Fruit fly (Drosophila melanogaster) whole organism, embryonic: ENCODE measurements around the gene CG33293.

Source experiments
- Ada2b ChIP-seq: fragments of 200-800 bp; sonication (Bioruptor generic); IDR thresholded peaks from 2 replicates; pipeline ENCODE4 v1.3.6; 2022; ENCODE audit warnings: missing biosample characterization, missing genetic modification characterization
- Aef1 ChIP-seq: fragments of 200-800 bp; sonication (Bioruptor generic); IDR thresholded peaks from 3 replicates; pipeline ENCODE4 v1.3.6; 2022; ENCODE audit warnings: missing biosample characterization, missing genetic modification characterization
- Asciz ChIP-seq: fragments of 200-800 bp; sonication (Bioruptor generic); optimal IDR thresholded peaks from 2 replicates; lab custom pipeline; 2017; ENCODE audit warnings: missing biosample characterization, mild to moderate bottlenecking, missing genetic modification characterization, missing genetic modification reagents
- Atf6 ChIP-seq: fragments of 200-800 bp; sonication (Bioruptor generic); IDR thresholded peaks from 2 replicates; pipeline ENCODE4 v1.3.6; 2022; ENCODE audit warnings: missing biosample characterization, missing genetic modification characterization
- B-H2 ChIP-seq: fragments of 200-800 bp; sonication (Bioruptor generic); optimal IDR thresholded peaks from 2 replicates; lab custom pipeline; 2018; ENCODE audit warnings: missing biosample characterization, mild to moderate bottlenecking, missing genetic modification characterization
- CG12942 ChIP-seq: fragments of 200-800 bp; sonication (Bioruptor generic); optimal IDR thresholded peaks from 3 replicates; lab custom pipeline; 2016; ENCODE audit warnings: missing biosample characterization, missing genetic modification characterization
- CG15269 ChIP-seq: fragments of 200-800 bp; sonication (Bioruptor generic); optimal IDR thresholded peaks from 2 replicates; lab custom pipeline; 2018; ENCODE audit warnings: missing biosample characterization, mild to moderate bottlenecking, missing genetic modification characterization, moderate library complexity
- CG15514 ChIP-seq: fragments of 200-800 bp; sonication (Bioruptor generic); optimal IDR thresholded peaks from 3 replicates; lab custom pipeline; 2017; ENCODE audit warnings: missing biosample characterization, missing genetic modification characterization, mild to moderate bottlenecking, moderate library complexity, missing genetic modification reagents
- CG18599 ChIP-seq: fragments of 200-800 bp; sonication (Bioruptor generic); optimal IDR thresholded peaks from 3 replicates; lab custom pipeline; 2017; ENCODE audit warnings: missing biosample characterization, missing genetic modification characterization, mild to moderate bottlenecking, moderate library complexity, missing genetic modification reagents
- CG5180 ChIP-seq: fragments of 200-800 bp; sonication (Bioruptor generic); optimal IDR thresholded peaks from 3 replicates; lab custom pipeline; 2017; ENCODE audit warnings: missing biosample characterization, missing genetic modification characterization, mild to moderate bottlenecking, moderate library complexity, missing genetic modification reagents
- CG6683 ChIP-seq: fragments of 200-800 bp; sonication (Bioruptor generic); optimal IDR thresholded peaks from 2 replicates; lab custom pipeline; 2017; ENCODE audit warnings: missing biosample characterization, mild to moderate bottlenecking, missing genetic modification characterization, missing genetic modification reagents
- CG7839 ChIP-seq: fragments of 200-800 bp; sonication (Bioruptor generic); optimal IDR thresholded peaks from 3 replicates; lab custom pipeline; 2018; ENCODE audit warnings: missing biosample characterization, mild to moderate bottlenecking, missing genetic modification characterization, moderate library complexity
- CG8388 ChIP-seq: fragments of 200-800 bp; sonication (Bioruptor generic); optimal IDR thresholded peaks from 2 replicates; lab custom pipeline; 2019; ENCODE audit warnings: missing biosample characterization, mild to moderate bottlenecking, missing genetic modification characterization, moderate library complexity
- CG8944 ChIP-seq: fragments of 200-800 bp; sonication (Bioruptor generic); optimal IDR thresholded peaks from 3 replicates; lab custom pipeline; 2016; ENCODE audit warnings: missing biosample characterization, missing genetic modification characterization
- CG9609 ChIP-seq: fragments of 200-800 bp; sonication (Bioruptor generic); optimal IDR thresholded peaks from 3 replicates; lab custom pipeline; 2016; ENCODE audit warnings: missing biosample characterization, missing genetic modification characterization
- Chrac-16 ChIP-seq: fragments of 200-800 bp; sonication (Bioruptor generic); optimal IDR thresholded peaks from 3 replicates; lab custom pipeline; 2016; ENCODE audit warnings: missing biosample characterization, missing genetic modification characterization
- D19B ChIP-seq: fragments of 200-800 bp; sonication (Bioruptor generic); optimal IDR thresholded peaks from 2 replicates; lab custom pipeline; 2017; ENCODE audit warnings: missing biosample characterization, mild to moderate bottlenecking, missing genetic modification characterization
- Dek ChIP-seq: fragments of 200-800 bp; sonication (Bioruptor generic); optimal IDR thresholded peaks from 3 replicates; lab custom pipeline; 2019; ENCODE audit warnings: missing biosample characterization, mild to moderate bottlenecking, missing genetic modification characterization, moderate library complexity
- Fer1 ChIP-seq: fragments of 200-800 bp; sonication (Bioruptor generic); optimal IDR thresholded peaks from 2 replicates; lab custom pipeline; 2017; ENCODE audit warnings: missing biosample characterization, mild to moderate bottlenecking, missing genetic modification characterization
- Hmr ChIP-seq: fragments of 200-800 bp; sonication (Bioruptor generic); optimal IDR thresholded peaks from 3 replicates; lab custom pipeline; 2017; ENCODE audit warnings: mild to moderate bottlenecking, missing biosample characterization, missing genetic modification reagents, missing genetic modification characterization
- Hr3 ChIP-seq: fragments of 200-800 bp; sonication (Bioruptor generic); optimal IDR thresholded peaks from 3 replicates; lab custom pipeline; 2016; ENCODE audit warnings: missing biosample characterization, missing genetic modification characterization
- Hr51 ChIP-seq, 2 experiments: fragments of 200-800 bp; sonication (Bioruptor generic); optimal IDR thresholded peaks; 2 replicates in 1 of 2; 3 replicates in 1 of 2; lab custom pipeline; 2016 to 2018; ENCODE audit warnings: missing biosample characterization in 2 of 2, missing genetic modification characterization in 2 of 2, mild to moderate bottlenecking in 1 of 2, moderate library complexity in 1 of 2
- MTF-1 ChIP-seq: fragments of 200-800 bp; sonication (Bioruptor generic); optimal IDR thresholded peaks from 2 replicates; lab custom pipeline; 2018; ENCODE audit warnings: missing biosample characterization, mild to moderate bottlenecking, missing genetic modification characterization, borderline replicate concordance
- Meics ChIP-seq: fragments of 200-800 bp; sonication (Bioruptor generic); optimal IDR thresholded peaks from 2 replicates; lab custom pipeline; 2017; ENCODE audit warnings: missing biosample characterization, mild to moderate bottlenecking, missing genetic modification characterization
- PHDP ChIP-seq: fragments of 200-800 bp; sonication (Bioruptor generic); optimal IDR thresholded peaks from 3 replicates; lab custom pipeline; 2018; ENCODE audit warnings: missing biosample characterization, mild to moderate bottlenecking, missing genetic modification characterization, moderate library complexity
- abd-A ChIP-seq: fragments of 200-800 bp; sonication (Bioruptor generic); optimal IDR thresholded peaks from 3 replicates; lab custom pipeline; 2019; ENCODE audit warnings: missing biosample characterization, mild to moderate bottlenecking, missing genetic modification characterization, moderate library complexity
- bowl ChIP-seq: fragments of 200-800 bp; sonication (Bioruptor generic); IDR thresholded peaks from 2 replicates; pipeline ENCODE4 v1.3.6; 2022; ENCODE audit warnings: missing biosample characterization, missing genetic modification characterization
- bsh ChIP-seq, 2 experiments: fragments of 200-800 bp; sonication (Bioruptor generic); optimal IDR thresholded peaks; 2 replicates each; lab custom pipeline; 2017 to 2018; ENCODE audit warnings: mild to moderate bottlenecking in 2 of 2, missing biosample characterization in 2 of 2, missing genetic modification characterization in 2 of 2, moderate library complexity in 1 of 2
- da ChIP-seq: fragments of 200-800 bp; sonication (Bioruptor generic); optimal IDR thresholded peaks from 2 replicates; lab custom pipeline; 2016; ENCODE audit warnings: missing biosample characterization, missing genetic modification characterization
- dati ChIP-seq: fragments of 200-800 bp; sonication (Bioruptor generic); IDR thresholded peaks from 2 replicates; pipeline ENCODE4 v1.3.6; 2022; ENCODE audit warnings: missing biosample characterization, missing genetic modification characterization
- dimm ChIP-seq: fragments of 200-800 bp; sonication (Bioruptor generic); IDR thresholded peaks from 2 replicates; pipeline ENCODE4 v1.3.6; 2022; ENCODE audit warnings: missing biosample characterization, missing genetic modification characterization
- dmrt99B ChIP-seq: fragments of 200-800 bp; sonication (Bioruptor generic); optimal IDR thresholded peaks from 2 replicates; lab custom pipeline; 2018; ENCODE audit warnings: missing biosample characterization, mild to moderate bottlenecking, missing genetic modification characterization, moderate library complexity
- eve ChIP-seq, 2 experiments: fragments of >200 bp; optimal IDR thresholded peaks; 2 replicates each; lab custom pipeline; 2017; ENCODE audit warnings: missing biosample characterization in 2 of 2, missing genetic modification characterization in 2 of 2
- gem ChIP-seq: fragments of 200-800 bp; sonication (Bioruptor generic); optimal IDR thresholded peaks from 2 replicates; lab custom pipeline; 2019; ENCODE audit warnings: missing biosample characterization, mild to moderate bottlenecking, missing genetic modification characterization, moderate library complexity
- gsb-n ChIP-seq: fragments of 200-800 bp; sonication (Bioruptor generic); optimal IDR thresholded peaks from 3 replicates; lab custom pipeline; 2018; ENCODE audit warnings: missing biosample characterization, mild to moderate bottlenecking, missing genetic modification characterization
- hbn ChIP-seq: fragments of 200-800 bp; sonication (Bioruptor generic); IDR thresholded peaks from 2 replicates; pipeline ENCODE4 v1.3.6; 2022; ENCODE audit warnings: missing biosample characterization, missing genetic modification characterization; ENCODE audit not compliant: partially characterized antibody
- insv ChIP-seq, 2 experiments: fragments of 200-800 bp; sonication (Bioruptor generic); optimal IDR thresholded peaks; 3 replicates each; lab custom pipeline; 2016 to 2018; ENCODE audit warnings: missing biosample characterization in 2 of 2, missing genetic modification characterization in 2 of 2
- kni ChIP-seq: fragments of 200-800 bp; sonication (Bioruptor generic); optimal IDR thresholded peaks from 3 replicates; lab custom pipeline; 2017; ENCODE audit warnings: mild to moderate bottlenecking, missing biosample characterization, missing genetic modification reagents, missing genetic modification characterization
- lab ChIP-seq: fragments of 200-800 bp; sonication (Bioruptor generic); optimal IDR thresholded peaks from 3 replicates; lab custom pipeline; 2017; ENCODE audit warnings: missing biosample characterization, missing genetic modification characterization, mild to moderate bottlenecking, moderate library complexity, missing genetic modification reagents
- lbe ChIP-seq: fragments of 200-800 bp; sonication (Bioruptor generic); optimal IDR thresholded peaks from 2 replicates; lab custom pipeline; 2016; ENCODE audit warnings: missing biosample characterization, mild to moderate bottlenecking, missing genetic modification characterization
- otp ChIP-seq: fragments of 200-800 bp; sonication (Bioruptor generic); IDR thresholded peaks from 3 replicates; pipeline ENCODE4, ENCODE4 v1.3.6; 2022; ENCODE audit warnings: missing biosample characterization, missing genetic modification characterization
- pan ChIP-seq, 4 experiments: fragments of >200 bp in 3 of 4; fragments of 200-800 bp in 1 of 4; sonication (Bioruptor generic) in 1 of 4; optimal IDR thresholded peaks in 3 of 4; IDR thresholded peaks in 1 of 4; 2 replicates each; pipeline versions ENCODE4 v1.3.6 to Lab custom; 2017 to 2022; ENCODE audit warnings: missing biosample characterization in 2 of 4, missing genetic modification characterization in 2 of 4, mixed read lengths in 1 of 4
- pzg ChIP-seq: fragments of 200-800 bp; sonication (Bioruptor generic); optimal IDR thresholded peaks from 3 replicates; lab custom pipeline; 2018; ENCODE audit warnings: missing biosample characterization, mild to moderate bottlenecking, missing genetic modification characterization, moderate library complexity
- seq ChIP-seq: fragments of 200-800 bp; sonication (Bioruptor generic); IDR thresholded peaks from 2 replicates; pipeline ENCODE4 v1.3.6; 2022; ENCODE audit warnings: missing biosample characterization, missing genetic modification characterization
- sima ChIP-seq: fragments of 200-800 bp; sonication (Bioruptor generic); optimal IDR thresholded peaks from 2 replicates; lab custom pipeline; 2016; ENCODE audit warnings: missing biosample characterization, missing genetic modification characterization
- ttk ChIP-seq: fragments of 200-800 bp; sonication (Bioruptor generic); IDR thresholded peaks from 2 replicates; pipeline ENCODE4 v2.1.2; 2022; ENCODE audit warnings: missing biosample characterization, missing genetic modification characterization
- wor ChIP-seq: fragments of 200-800 bp; sonication (Bioruptor generic); IDR thresholded peaks from 2 replicates; pipeline ENCODE4 v1.3.6; 2022; ENCODE audit warnings: missing biosample characterization, missing genetic modification characterization

The CG33293 gene

dm6 chr3R:5198302-5198701, 42.2 kb downstream of the CG33293 start (continued):
- TF ChIP-seq CG9609 (peak; percentile 49), kni (GFP tag; lab: Kevin White, UChicago) (no peak), Ada2b (GFP tag; lab: Robert Waterston, UW) (peak; percentile 62; the same call in 1 of the 2 replicates), CG8388 (GFP tag; lab: Kevin White, UChicago) (no peak), B-H2 (GFP tag; lab: Kevin White, UChicago) (peak; percentile 26), insv (GFP tag; optimal IDR thresholded peaks at IDR 0.05; lab: Kevin White, UChicago) (no peak), otp (no peak; the same call in 2 of the 3 replicates), abd-A (peak; percentile 77), da (GFP tag; lab: Kevin White, UChicago) (no peak), dati (no peak)
- TF ChIP-seq, all 482 proteins: peak for 219

- TF ChIP-seq bsh (GFP tag; optimal IDR thresholded peaks at IDR 0.05; lab: Kevin White, UChicago), result no peak
- no peak for TF ChIP-seq CG8944
- TF ChIP-seq CG12942 (GFP tag; lab: Kevin White, UChicago), result no peak
- TF ChIP-seq gsb-n (tag; lab: Kevin White, UChicago), result no peak
- TF ChIP-seq insv (GFP tag; optimal IDR thresholded peaks at IDR 0.05; lab: Kevin White, UChicago), result no peak
- TF ChIP-seq dimm (GFP tag; lab: Robert Waterston, UW), result no peak
- peak; percentile 20 for TF ChIP-seq Hmr (GFP tag; lab: Kevin White, UChicago)
- no peak for TF ChIP-seq wor (GFP tag; lab: Robert Waterston, UW)
- no peak for TF ChIP-seq PHDP
- peak; percentile 52 for TF ChIP-seq CG18599 (GFP tag; lab: Kevin White, UChicago)
- no peak for TF ChIP-seq CG6683 (GFP tag; lab: Kevin White, UChicago)
- peak in 1 of 2 experiments; percentile 48 for TF ChIP-seq eve (GFP tag; optimal IDR thresholded peaks at IDR 0.05; lab: Kevin White, UChicago)
- TF ChIP-seq ttk (GFP tag; lab: Robert Waterston, UW), result no peak
- no peak for TF ChIP-seq Atf6
- peak; percentile 8 for TF ChIP-seq CG15514 (GFP tag; lab: Kevin White, UChicago)
- no peak for TF ChIP-seq otp
- TF ChIP-seq Aef1 (GFP tag; lab: Robert Waterston, UW), result no peak
- no peak for TF ChIP-seq MTF-1
- peak; percentile 42 for TF ChIP-seq lab (GFP tag; lab: Kevin White, UChicago)
- TF ChIP-seq CG5180 (GFP tag; lab: Kevin White, UChicago), result no peak
- TF ChIP-seq bowl (GFP tag; lab: Robert Waterston, UW), result no peak
- peak in 1 of 2 experiments; percentile 1 for TF ChIP-seq Hr51 (GFP tag; optimal IDR thresholded peaks at IDR 0.05; lab: Kevin White, UChicago)
- TF ChIP-seq kni (GFP tag; lab: Kevin White, UChicago), result no peak
- no peak for TF ChIP-seq Dek (tag; lab: Kevin White, UChicago)
- no peak for TF ChIP-seq CG15269 (tag; lab: Kevin White, UChicago)
- TF ChIP-seq pan (optimal IDR thresholded peaks at IDR 0.05; lab: Kevin White, UChicago), result no peak
- no peak for TF ChIP-seq pan (GFP tag; optimal IDR thresholded peaks at IDR 0.05 in 1 of 2, IDR thresholded peaks at IDR 0.05 in 1 of 2)
- no peak for TF ChIP-seq Chrac-16
- TF ChIP-seq Hr3 (GFP tag; lab: Kevin White, UChicago), result no peak
- TF ChIP-seq D19B (GFP tag; lab: Kevin White, UChicago), result peak; percentile 80
- TF ChIP-seq hbn, result no peak
- peak; percentile 16 for TF ChIP-seq CG7839 (tag; lab: Kevin White, UChicago)
- TF ChIP-seq sima (GFP tag; lab: Kevin White, UChicago), result no peak
- peak; percentile 31 for TF ChIP-seq gem (tag; lab: Kevin White, UChicago)
- no peak for TF ChIP-seq lbe
- TF ChIP-seq pzg (GFP tag; lab: Kevin White, UChicago), result no peak
- peak; percentile 26 for TF ChIP-seq Fer1
- TF ChIP-seq Asciz (GFP tag; lab: Kevin White, UChicago), result no peak
- TF ChIP-seq seq (GFP tag; lab: Robert Waterston, UW), result no peak
- TF ChIP-seq Meics, result peak; percentile 25
- peak; percentile 19 for TF ChIP-seq dmrt99B
Observed at dm6 chr3R:5193271-5193670, 47.3 kb downstream of the CG33293 start.
